Worm (Caenorhabditis elegans): Measurements from ENCODE around the gene F09G8.7.

DNA sequence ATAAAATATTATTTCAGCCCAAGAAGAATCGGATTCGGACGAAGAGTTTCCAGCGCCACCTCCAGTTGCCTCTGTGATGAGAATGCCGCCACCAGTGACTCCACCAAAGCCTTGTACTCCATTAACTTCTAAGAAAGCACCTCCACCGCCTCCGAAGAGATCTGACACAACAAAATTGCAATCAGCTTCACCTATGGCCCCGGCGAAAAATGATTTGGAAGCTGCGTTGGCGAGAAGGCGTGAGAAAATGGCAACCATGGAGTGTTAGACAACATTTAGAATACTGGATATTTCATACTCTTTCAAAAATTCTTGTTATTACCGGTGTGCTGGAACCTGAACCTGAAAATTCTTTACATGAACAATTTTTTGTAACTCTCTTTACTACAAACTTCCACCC lies 37.1 kb upstream of the F09G8.7 start:
- TF ChIP-seq lin-13 (tag; optimal IDR thresholded peaks at IDR 0.05): no peak
- no peak for TF ChIP-seq pha-4 (tag; optimal IDR thresholded peaks at IDR 0.05)

Data from whole organism, mixed stage, embryonic.